Worm (Caenorhabditis elegans): ENCODE results near the gene K08E7.8.

DNA sequence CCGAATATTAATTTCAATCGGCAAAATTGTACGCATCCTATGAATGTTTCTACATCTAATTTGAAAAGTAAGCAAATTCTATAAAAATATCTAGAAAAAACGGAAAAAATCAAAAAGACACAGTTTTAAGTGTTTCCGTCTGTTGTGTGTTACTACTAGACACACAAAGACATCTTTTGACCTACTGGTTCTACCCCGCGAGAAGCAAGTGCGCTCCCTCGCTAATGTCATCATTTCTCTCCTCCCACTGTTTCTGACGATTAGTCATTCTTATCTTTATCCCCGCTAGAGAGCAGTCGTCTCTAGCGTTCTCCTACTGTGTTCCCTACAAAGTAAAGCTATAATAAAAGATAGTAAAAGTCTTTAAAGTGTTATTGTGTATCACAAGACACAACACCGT is 32.1 kb upstream of the K08E7.8 start:
- no peak for TF ChIP-seq B0310.2 (tag; optimal IDR thresholded peaks at IDR 0.05)
- TF ChIP-seq hmbx-1 (tag; optimal IDR thresholded peaks at IDR 0.05), result no peak
- TF ChIP-seq ama-1 (optimal IDR thresholded peaks at IDR 0.05), result no peak
- no peak for TF ChIP-seq pes-1 (GFP tag; IDR thresholded peaks at IDR 0.05)
- no peak for TF ChIP-seq tbx-11 (GFP tag; IDR thresholded peaks at IDR 0.05)

Data from whole organism, early embryonic.